Worm (Caenorhabditis elegans) whole organism, late embryonic: ENCODE results near the gene F21C10.4.

ENCODE experiments used
- C08G9.2 ChIP-seq: sonication (generic microtip); optimal IDR thresholded peaks from 2 replicates; lab custom pipeline; 2016; ENCODE audit warnings: mild to moderate bottlenecking, missing genetic modification characterization, moderate library complexity, missing compliant biosample characterization
- K02D7.2 ChIP-seq: sonication (generic microtip); optimal IDR thresholded peaks from 2 replicates; lab custom pipeline; 2017; ENCODE audit warnings: mild to moderate bottlenecking, missing genetic modification characterization, missing compliant biosample characterization
- Y22D7AL.16 ChIP-seq: sonication (generic microtip); optimal IDR thresholded peaks from 2 replicates; lab custom pipeline; 2016; ENCODE audit warnings: missing genetic modification characterization, missing compliant biosample characterization
- ceh-14 ChIP-seq: sonication (generic microtip); optimal IDR thresholded peaks from 2 replicates; lab custom pipeline; 2016; ENCODE audit warnings: missing genotype, missing genetic modification characterization, missing compliant biosample characterization
- ceh-18 ChIP-seq: sonication (generic microtip); optimal IDR thresholded peaks from 2 replicates; lab custom pipeline; 2016; ENCODE audit warnings: missing genetic modification characterization, missing compliant biosample characterization
- ceh-2 ChIP-seq: sonication (generic microtip); optimal IDR thresholded peaks from 2 replicates; lab custom pipeline; 2016; ENCODE audit warnings: missing genotype, missing genetic modification characterization, missing compliant biosample characterization
- ceh-30 ChIP-seq: fragments of 150-350 bp; optimal IDR thresholded peaks from 2 replicates; lab custom pipeline; 2014; ENCODE audit warnings: missing biosample characterization, missing genetic modification characterization
- ceh-31 ChIP-seq: sonication (generic microtip); optimal IDR thresholded peaks from 2 replicates; lab custom pipeline; 2016; ENCODE audit warnings: missing genetic modification characterization, missing compliant biosample characterization
- ceh-45 ChIP-seq: fragments of 200-800 bp; sonication (Bioruptor generic); IDR thresholded peaks from 2 replicates; pipeline ENCODE4 v1.3.6; 2022; ENCODE audit warnings: missing genetic modification reagents, missing genetic modification characterization, missing compliant biosample characterization
- ceh-48 ChIP-seq: sonication (generic microtip); optimal IDR thresholded peaks from 2 replicates; lab custom pipeline; 2016; ENCODE audit warnings: missing genetic modification characterization, inconsistent platforms, missing compliant biosample characterization
- ceh-6 ChIP-seq: fragments of 200-800 bp; sonication (Bioruptor generic); optimal IDR thresholded peaks from 2 replicates; lab custom pipeline; 2018; ENCODE audit warnings: mild to moderate bottlenecking, missing genetic modification characterization, missing compliant biosample characterization
- dmd-4 ChIP-seq: sonication (generic microtip); optimal IDR thresholded peaks from 2 replicates; lab custom pipeline; 2016; ENCODE audit warnings: borderline replicate concordance, missing genetic modification characterization, missing compliant biosample characterization
- dve-1 ChIP-seq: sonication (generic microtip); optimal IDR thresholded peaks from 2 replicates; lab custom pipeline; 2017; ENCODE audit warnings: antibody characterized with exemption, mild to moderate bottlenecking, missing genetic modification characterization, missing compliant biosample characterization
- elt-2 ChIP-seq: sonication (generic microtip); optimal IDR thresholded peaks from 2 replicates; lab custom pipeline; 2016; ENCODE audit warnings: missing genetic modification reagents, missing genetic modification characterization, missing compliant biosample characterization
- ets-4 ChIP-seq: sonication (generic microtip); optimal IDR thresholded peaks from 2 replicates; lab custom pipeline; 2016; ENCODE audit warnings: missing genetic modification characterization, missing compliant biosample characterization
- fax-1 ChIP-seq: sonication (generic microtip); optimal IDR thresholded peaks from 2 replicates; lab custom pipeline; 2016; ENCODE audit warnings: missing genotype, missing genetic modification characterization, missing compliant biosample characterization
- gmeb-2 ChIP-seq: sonication (generic microtip); optimal IDR thresholded peaks from 2 replicates; lab custom pipeline; 2016; ENCODE audit warnings: missing genetic modification characterization, inconsistent platforms, missing compliant biosample characterization
- hlh-13 ChIP-seq: fragments of 200-800 bp; sonication (Bioruptor generic); optimal IDR thresholded peaks from 2 replicates; lab custom pipeline; 2018; ENCODE audit warnings: mild to moderate bottlenecking, missing genetic modification characterization, missing compliant biosample characterization
- hlh-15 ChIP-seq: sonication (generic microtip); optimal IDR thresholded peaks from 2 replicates; lab custom pipeline; 2016; ENCODE audit warnings: missing genetic modification characterization, missing compliant biosample characterization
- hlh-6 ChIP-seq: sonication (generic microtip); optimal IDR thresholded peaks from 2 replicates; lab custom pipeline; 2016; ENCODE audit warnings: missing genotype, missing genetic modification characterization, missing compliant biosample characterization
- hlh-8 ChIP-seq: sonication (generic microtip); optimal IDR thresholded peaks from 2 replicates; lab custom pipeline; 2016; ENCODE audit warnings: missing genotype, missing genetic modification characterization, missing compliant biosample characterization
- madf-2 ChIP-seq: sonication (generic microtip); optimal IDR thresholded peaks from 2 replicates; lab custom pipeline; 2017; ENCODE audit warnings: missing genetic modification characterization, missing compliant biosample characterization
- mec-3 ChIP-seq: sonication (generic microtip); optimal IDR thresholded peaks from 2 replicates; lab custom pipeline; 2016; ENCODE audit warnings: borderline replicate concordance, missing genetic modification characterization, missing compliant biosample characterization
- nhr-232 ChIP-seq: sonication (generic microtip); optimal IDR thresholded peaks from 2 replicates; lab custom pipeline; 2016; ENCODE audit warnings: missing genetic modification characterization, missing compliant biosample characterization
- pag-3 ChIP-seq: sonication (generic microtip); optimal IDR thresholded peaks from 2 replicates; lab custom pipeline; 2016; ENCODE audit warnings: missing compliant biosample characterization, missing genetic modification characterization, borderline replicate concordance
- pax-1 ChIP-seq: fragments of 150-350 bp; optimal IDR thresholded peaks from 2 replicates; lab custom pipeline; 2014; ENCODE audit warnings: missing biosample characterization, missing genetic modification characterization
- pha-2 ChIP-seq: sonication (generic microtip); optimal IDR thresholded peaks from 2 replicates; lab custom pipeline; 2017; ENCODE audit warnings: mild to moderate bottlenecking, missing genetic modification characterization, missing compliant biosample characterization
- ref-2 ChIP-seq: sonication (generic microtip); optimal IDR thresholded peaks from 2 replicates; lab custom pipeline; 2016; ENCODE audit warnings: missing genetic modification characterization, missing compliant biosample characterization
- sox-2 ChIP-seq: fragments of 200-800 bp; sonication (Bioruptor generic); IDR thresholded peaks from 2 replicates; pipeline ENCODE4 v1.3.6; 2022; ENCODE audit warnings: missing genetic modification reagents, missing genetic modification characterization, missing compliant biosample characterization
- tbx-2 ChIP-seq: sonication (generic microtip); optimal IDR thresholded peaks from 2 replicates; lab custom pipeline; 2016; ENCODE audit warnings: missing genetic modification characterization, missing compliant biosample characterization
- unc-3 ChIP-seq, 2 experiments: fragments of 200-800 bp in 1 of 2; sonication (Bioruptor generic) in 1 of 2; sonication (generic microtip) in 1 of 2; conservative IDR thresholded peaks in 1 of 2; optimal IDR thresholded peaks in 1 of 2; 2 replicates each; pipeline versions ENCODE4 v1.3.6 to Lab custom; 2016 to 2022; ENCODE audit warnings: missing compliant biosample characterization in 2 of 2, missing genetic modification characterization in 2 of 2, missing genetic modification reagents in 1 of 2
- zip-5 ChIP-seq: sonication (generic microtip); optimal IDR thresholded peaks from 2 replicates; lab custom pipeline; 2016; ENCODE audit warnings: missing genetic modification characterization, missing compliant biosample characterization
- ztf-16 ChIP-seq: sonication (generic microtip); optimal IDR thresholded peaks from 2 replicates; lab custom pipeline; 2017; ENCODE audit warnings: missing genetic modification characterization, missing compliant biosample characterization

Gene F21C10.4

DNA sequence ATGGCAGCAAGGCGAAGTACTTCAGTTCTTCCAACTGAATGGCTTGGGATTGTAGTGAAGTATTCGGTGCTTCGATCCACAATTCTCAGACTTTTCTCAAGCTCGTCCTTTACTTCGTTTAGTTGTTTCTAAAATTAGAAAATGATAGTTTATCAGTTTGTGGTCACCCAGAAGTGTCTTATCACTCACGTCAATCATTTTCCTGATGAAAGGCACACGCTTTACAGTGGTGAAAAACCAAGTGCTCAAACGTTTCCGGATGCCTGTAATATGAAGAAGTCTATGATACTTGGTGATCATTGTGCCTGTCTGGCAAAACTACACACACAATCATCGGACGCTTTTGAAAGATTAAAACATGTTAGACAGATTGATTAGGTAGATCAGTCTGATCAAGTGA, 19.8 kb downstream of the F21C10.4 start:
- no peak for TF ChIP-seq K02D7.2 (tag; lab: Kevin White, UChicago)
- no peak for TF ChIP-seq sox-2 (GFP tag; lab: Robert Waterston, UW)
- peak; percentile 19 for TF ChIP-seq elt-2 (tag; lab: Kevin White, UChicago)
- no peak for TF ChIP-seq ceh-31 (tag; lab: Kevin White, UChicago)
- no peak for TF ChIP-seq unc-3 (GFP tag; conservative IDR thresholded peaks at IDR 0.05; lab: Robert Waterston, UW)
- TF ChIP-seq unc-3 (tag; optimal IDR thresholded peaks at IDR 0.05; lab: Kevin White, UChicago) = no peak
- TF ChIP-seq, all 69 proteins: peak for 1

- TF ChIP-seq elt-2 (tag; lab: Kevin White, UChicago) (peak; percentile 22), dmd-4 (no peak)
Observed at ce11 chrV:9146849-9147557, 20.6 kb downstream of the F21C10.4 start, which contains the start of gene spl-2. Gene spl-2 (minus strand): TSS chrV:9146899.

DNA sequence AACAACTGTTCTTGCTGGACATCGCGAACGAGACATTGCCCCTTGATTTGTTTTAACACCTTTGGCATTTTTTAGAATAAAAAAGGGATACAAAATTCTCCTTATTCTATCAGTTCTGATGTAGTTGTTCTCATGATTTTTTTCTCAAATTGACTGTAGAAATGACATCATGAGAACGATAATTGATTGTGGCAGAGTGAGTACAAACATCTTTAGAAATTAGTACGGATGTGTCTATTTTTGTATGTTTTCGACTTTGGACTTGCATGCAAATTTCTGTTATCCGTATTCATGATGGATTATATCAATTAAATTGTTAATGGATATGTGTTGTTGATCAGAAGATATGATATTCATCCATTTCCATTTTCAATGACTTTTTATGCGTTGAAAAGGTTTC, 21.7 kb downstream of the F21C10.4 start:
- TF ChIP-seq madf-2 (tag; lab: Kevin White, UChicago) (no peak), hlh-6 (tag; lab: Kevin White, UChicago) (no peak), ceh-30 (no peak), ceh-45 (GFP tag; lab: Robert Waterston, UW) (no peak), sox-2 (GFP tag; lab: Robert Waterston, UW) (no peak), pag-3 (tag; lab: Kevin White, UChicago) (no peak), ztf-16 (no peak), C08G9.2 (tag; lab: Kevin White, UChicago) (no peak), nhr-232 (tag; lab: Kevin White, UChicago) (no peak), hlh-15 (tag; lab: Kevin White, UChicago) (no peak), fax-1 (tag; lab: Kevin White, UChicago) (no peak), ets-4 (tag; lab: Kevin White, UChicago) (no peak), ceh-18 (tag; lab: Kevin White, UChicago) (no peak), ceh-14 (no peak), hlh-13 (GFP tag; lab: Kevin White, UChicago) (no peak), ceh-48 (tag; lab: Kevin White, UChicago) (no peak)

DNA sequence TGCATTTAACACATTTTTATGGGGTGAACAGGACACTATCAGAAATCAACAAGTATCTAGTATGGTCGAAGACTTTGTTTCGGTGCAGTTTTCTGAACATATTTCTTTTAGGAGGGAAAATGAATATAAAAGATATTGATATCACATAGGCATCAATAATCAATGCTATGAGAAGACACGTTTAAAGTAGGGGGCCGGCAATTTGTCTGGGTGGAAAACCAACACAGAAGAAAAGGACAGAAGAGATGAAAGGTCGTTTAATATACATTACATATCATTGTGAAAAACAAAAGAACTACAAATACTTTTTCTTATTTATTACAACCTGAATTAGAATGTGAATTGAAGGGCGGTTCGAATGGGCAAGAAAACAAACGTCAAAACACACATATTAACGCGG, 25.9 kb downstream of the F21C10.4 start:
- TF ChIP-seq zip-5 (tag; lab: Kevin White, UChicago) (no peak), hlh-15 (tag; lab: Kevin White, UChicago) (no peak), pha-2 (tag; lab: Kevin White, UChicago) (no peak), ceh-6 (GFP tag; lab: Kevin White, UChicago) (no peak), ceh-2 (tag; lab: Kevin White, UChicago) (no peak), ceh-18 (tag; lab: Kevin White, UChicago) (no peak), unc-3 (GFP tag; conservative IDR thresholded peaks at IDR 0.05; lab: Robert Waterston, UW) (no peak), unc-3 (tag; optimal IDR thresholded peaks at IDR 0.05; lab: Kevin White, UChicago) (no peak), K02D7.2 (tag; lab: Kevin White, UChicago) (no peak), hlh-8 (tag; lab: Kevin White, UChicago) (no peak), Y22D7AL.16 (tag; lab: Kevin White, UChicago) (no peak), pag-3 (tag; lab: Kevin White, UChicago) (no peak), madf-2 (tag; lab: Kevin White, UChicago) (no peak), tbx-2 (tag; lab: Kevin White, UChicago) (no peak), ref-2 (tag; lab: Kevin White, UChicago) (no peak), pax-1 (tag; lab: Kevin White, UChicago) (no peak), dve-1 (no peak), mec-3 (tag; lab: Kevin White, UChicago) (no peak), gmeb-2 (tag; lab: Kevin White, UChicago) (no peak)
- TF ChIP-seq, all 69 proteins: peak for 0
